Fruit fly (Drosophila melanogaster) whole organism, embryonic: ENCODE results near the gene CG13653.

Source experiments
- CG10979 ChIP-seq: fragments of 200-800 bp; sonication (Bioruptor generic); optimal IDR thresholded peaks from 2 replicates; lab custom pipeline; 2018; ENCODE audit warnings: missing biosample characterization, mild to moderate bottlenecking, missing genetic modification characterization, moderate library complexity
- CG15479 ChIP-seq: fragments of 200-800 bp; sonication (Bioruptor generic); optimal IDR thresholded peaks from 3 replicates; lab custom pipeline; 2019; ENCODE audit warnings: missing biosample characterization, mild to moderate bottlenecking, missing genetic modification characterization, moderate library complexity
- CG15601 ChIP-seq: fragments of 200-800 bp; sonication (Bioruptor generic); optimal IDR thresholded peaks from 3 replicates; lab custom pipeline; 2019; ENCODE audit warnings: missing biosample characterization, mild to moderate bottlenecking, missing genetic modification characterization, moderate library complexity
- CG1602 ChIP-seq: fragments of 200-800 bp; sonication (Bioruptor generic); optimal IDR thresholded peaks from 3 replicates; lab custom pipeline; 2016; ENCODE audit warnings: missing biosample characterization, missing genetic modification characterization
- CG1603 ChIP-seq: fragments of 200-800 bp; sonication (Bioruptor generic); optimal IDR thresholded peaks from 2 replicates; lab custom pipeline; 2019; ENCODE audit warnings: missing biosample characterization, mild to moderate bottlenecking, missing genetic modification characterization, moderate library complexity
- CG17186 ChIP-seq: fragments of 200-800 bp; sonication (Bioruptor generic); optimal IDR thresholded peaks from 3 replicates; lab custom pipeline; 2017; ENCODE audit warnings: missing biosample characterization, missing genetic modification reagents, missing genetic modification characterization
- CG17802 ChIP-seq: fragments of 200-800 bp; sonication (Bioruptor generic); optimal IDR thresholded peaks from 2 replicates; lab custom pipeline; 2018; ENCODE audit warnings: missing biosample characterization, mild to moderate bottlenecking, missing genetic modification characterization, moderate library complexity
- CG30020 ChIP-seq: fragments of 200-800 bp; optimal IDR thresholded peaks from 2 replicates; lab custom pipeline; 2019; ENCODE audit warnings: missing biosample characterization, mild to moderate bottlenecking, missing genetic modification characterization, moderate library complexity
- CG3065 ChIP-seq: fragments of 200-800 bp; sonication (Bioruptor generic); optimal IDR thresholded peaks from 2 replicates; lab custom pipeline; 2016; ENCODE audit warnings: missing biosample characterization, missing genetic modification characterization
- CG34224 ChIP-seq: fragments of 200-800 bp; sonication (Bioruptor generic); IDR thresholded peaks from 3 replicates; pipeline ENCODE4 v1.3.6; 2022; ENCODE audit warnings: missing biosample characterization, missing genetic modification characterization; ENCODE audit not compliant: partially characterized antibody
- CG34422 ChIP-seq: fragments of 200-800 bp; sonication (Bioruptor generic); IDR thresholded peaks from 3 replicates; pipeline ENCODE4 v1.3.6; 2022; ENCODE audit warnings: missing biosample characterization, missing genetic modification characterization
- CG4617 ChIP-seq: fragments of 200-800 bp; sonication (Bioruptor generic); optimal IDR thresholded peaks from 3 replicates; lab custom pipeline; 2016; ENCODE audit warnings: missing biosample characterization, missing genetic modification characterization, borderline replicate concordance
- CG5953 ChIP-seq: fragments of 200-800 bp; sonication (Bioruptor generic); IDR thresholded peaks from 2 replicates; pipeline ENCODE4 v1.3.6; 2022; ENCODE audit warnings: missing biosample characterization, missing genetic modification characterization
- CG6254 ChIP-seq: fragments of 200-800 bp; sonication (Bioruptor generic); optimal IDR thresholded peaks from 3 replicates; lab custom pipeline; 2017; ENCODE audit warnings: mild to moderate bottlenecking, missing biosample characterization, missing genetic modification reagents, missing genetic modification characterization
- CG7963 ChIP-seq: fragments of 200-800 bp; sonication (Bioruptor generic); IDR thresholded peaks from 3 replicates; pipeline ENCODE4 v1.3.6; 2022; ENCODE audit warnings: missing biosample characterization, missing genetic modification characterization; ENCODE audit not compliant: partially characterized antibody
- CG9215 ChIP-seq: fragments of 200-800 bp; sonication (Bioruptor generic); IDR thresholded peaks from 2 replicates; pipeline ENCODE4 v1.3.6; 2022; ENCODE audit warnings: missing biosample characterization, missing genetic modification characterization
- CTCF ChIP-seq: fragments of 200-800 bp; sonication (Bioruptor generic); optimal IDR thresholded peaks from 2 replicates; lab custom pipeline; 2017; ENCODE audit warnings: missing biosample characterization, mild to moderate bottlenecking, missing genetic modification characterization, moderate library complexity
- Dfd ChIP-seq, 2 experiments: fragments of >200 bp; optimal IDR thresholded peaks; 2 replicates each; lab custom pipeline; 2017; ENCODE audit warnings: missing biosample characterization in 2 of 2, missing genetic modification characterization in 2 of 2
- Dip2 ChIP-seq: fragments of 200-800 bp; sonication (Bioruptor generic); IDR thresholded peaks from 2 replicates; pipeline ENCODE4 v1.3.6; 2022; ENCODE audit warnings: missing biosample characterization, missing genetic modification characterization
- E2f2 ChIP-seq: fragments of 200-800 bp; sonication (Bioruptor generic); IDR thresholded peaks from 2 replicates; pipeline ENCODE4 v1.3.6; 2022; ENCODE audit warnings: missing biosample characterization, missing genetic modification characterization
- Ets65A ChIP-seq: fragments of 200-800 bp; sonication (Bioruptor generic); peaks from one replicate; lab custom pipeline; 2016; ENCODE audit warnings: missing biosample characterization, missing genetic modification characterization
- Gug ChIP-seq: fragments of 200-800 bp; sonication (Bioruptor generic); IDR thresholded peaks from 4 replicates; pipeline ENCODE4 v1.3.6; 2022; ENCODE audit warnings: missing biosample characterization, missing genetic modification characterization
- Hr78 ChIP-seq, 2 experiments: fragments of 200-800 bp in 1 of 2; fragments of >200 bp in 1 of 2; sonication (Bioruptor generic) in 1 of 2; optimal IDR thresholded peaks; 2 replicates each; lab custom pipeline; 2017 to 2019; ENCODE audit warnings: missing biosample characterization in 2 of 2, missing genetic modification characterization in 2 of 2, mild to moderate bottlenecking in 1 of 2, moderate library complexity in 1 of 2
- Hsf ChIP-seq: fragments of 200-800 bp; sonication (Bioruptor generic); optimal IDR thresholded peaks from 3 replicates; lab custom pipeline; 2016; ENCODE audit warnings: missing biosample characterization, missing genetic modification characterization
- MBD-R2 ChIP-seq: fragments of 200-800 bp; sonication (Bioruptor generic); IDR thresholded peaks from 2 replicates; pipeline ENCODE4 v1.3.6; 2022; ENCODE audit warnings: missing biosample characterization, missing genetic modification characterization
- Med ChIP-seq: fragments of 200-800 bp; sonication (Bioruptor generic); peaks from one replicate; lab custom pipeline; 2016; ENCODE audit warnings: missing biosample characterization, missing genetic modification characterization, mild to moderate bottlenecking, inconsistent platforms, moderate library complexity
- Sin3A ChIP-seq: fragments of >200 bp; optimal IDR thresholded peaks from 2 replicates; lab custom pipeline; 2018
- amos ChIP-seq: fragments of 200-800 bp; sonication (Bioruptor generic); IDR thresholded peaks from 2 replicates; pipeline ENCODE4 v1.3.6; 2022; ENCODE audit warnings: missing biosample characterization, missing genetic modification characterization; ENCODE audit not compliant: partially characterized antibody
- az2 ChIP-seq: fragments of 200-800 bp; sonication (Bioruptor generic); optimal IDR thresholded peaks from 3 replicates; lab custom pipeline; 2016; ENCODE audit warnings: missing biosample characterization, missing genetic modification characterization
- bbx ChIP-seq: fragments of 200-800 bp; sonication (Bioruptor generic); IDR thresholded peaks from 2 replicates; pipeline ENCODE4 v1.3.6; 2022; ENCODE audit warnings: missing biosample characterization, missing genetic modification characterization; ENCODE audit not compliant: partially characterized antibody
- exex ChIP-seq: fragments of 200-800 bp; sonication (Bioruptor generic); optimal IDR thresholded peaks from 4 replicates; lab custom pipeline; 2018; ENCODE audit warnings: missing biosample characterization, mild to moderate bottlenecking, missing genetic modification characterization, moderate library complexity
- her ChIP-seq: fragments of 200-800 bp; sonication (Bioruptor generic); optimal IDR thresholded peaks from 2 replicates; lab custom pipeline; 2016; ENCODE audit warnings: missing biosample characterization, missing genetic modification characterization
- hkb ChIP-seq, 2 experiments: fragments of 200-800 bp in 1 of 2; fragments of >200 bp in 1 of 2; sonication (Bioruptor generic) in 1 of 2; IDR thresholded peaks in 1 of 2; optimal IDR thresholded peaks in 1 of 2; 2 replicates each; pipeline versions ENCODE4 v1.3.6 to Lab custom; 2017 to 2022; ENCODE audit warnings: missing biosample characterization in 1 of 2, missing genetic modification characterization in 1 of 2
- ind ChIP-seq: fragments of 200-800 bp; sonication (Bioruptor generic); optimal IDR thresholded peaks from 3 replicates; lab custom pipeline; 2016; ENCODE audit warnings: missing biosample characterization, missing genetic modification characterization
- inv ChIP-seq: fragments of 200-800 bp; sonication (Bioruptor generic); IDR thresholded peaks from 2 replicates; pipeline ENCODE4 v1.3.6; 2022; ENCODE audit warnings: missing biosample characterization, missing genetic modification characterization; ENCODE audit not compliant: partially characterized antibody
- lola ChIP-seq, 3 experiments: fragments of >200 bp in 2 of 3; fragments of 200-800 bp in 1 of 3; sonication (Bioruptor generic) in 1 of 3; optimal IDR thresholded peaks; 2 replicates each; lab custom pipeline; 2017 to 2019; ENCODE audit warnings: missing biosample characterization in 3 of 3, missing genetic modification characterization in 3 of 3, mild to moderate bottlenecking in 1 of 3, moderate library complexity in 1 of 3
- nerfin-1 ChIP-seq: fragments of 200-800 bp; sonication (Bioruptor generic); optimal IDR thresholded peaks from 3 replicates; lab custom pipeline; 2019; ENCODE audit warnings: missing biosample characterization, mild to moderate bottlenecking, missing genetic modification characterization, moderate library complexity
- nerfin-2 ChIP-seq: fragments of 200-800 bp; sonication (Bioruptor generic); IDR thresholded peaks from 2 replicates; pipeline ENCODE4 v1.3.6; 2022; ENCODE audit warnings: missing biosample characterization, missing genetic modification characterization; ENCODE audit not compliant: partially characterized antibody
- row ChIP-seq: fragments of 200-800 bp; sonication (Bioruptor generic); IDR thresholded peaks from 3 replicates; pipeline ENCODE4 v1.3.6; 2022; ENCODE audit warnings: missing biosample characterization, missing genetic modification characterization
- scrt ChIP-seq: fragments of 200-800 bp; sonication (Bioruptor generic); optimal IDR thresholded peaks from 2 replicates; lab custom pipeline; 2018; ENCODE audit warnings: missing biosample characterization, mild to moderate bottlenecking, missing genetic modification characterization, moderate library complexity
- stwl ChIP-seq: fragments of 200-800 bp; sonication (Bioruptor generic); optimal IDR thresholded peaks from 3 replicates; lab custom pipeline; 2018; ENCODE audit warnings: missing biosample characterization, mild to moderate bottlenecking, missing genetic modification characterization, moderate library complexity
- tna ChIP-seq: fragments of 200-800 bp; sonication (Bioruptor generic); IDR thresholded peaks from 2 replicates; pipeline ENCODE4 v1.3.6; 2022; ENCODE audit warnings: missing biosample characterization, missing genetic modification characterization; ENCODE audit not compliant: partially characterized antibody
- unc-4 ChIP-seq: fragments of 200-800 bp; sonication (Bioruptor generic); IDR thresholded peaks from 2 replicates; pipeline ENCODE4 v1.3.6; 2022; ENCODE audit warnings: missing biosample characterization, missing genetic modification characterization; ENCODE audit not compliant: partially characterized antibody
- vvl ChIP-seq: fragments of 200-800 bp; sonication (Bioruptor generic); IDR thresholded peaks from 2 replicates; pipeline ENCODE4 v1.3.6; 2022; ENCODE audit warnings: missing biosample characterization, missing genetic modification characterization
- zen2 ChIP-seq: fragments of 200-800 bp; sonication (Bioruptor generic); IDR thresholded peaks from 3 replicates; pipeline ENCODE4 v1.3.6; 2022; ENCODE audit warnings: missing biosample characterization, missing genetic modification characterization; ENCODE audit not compliant: partially characterized antibody

CG13653 gene

DNA sequence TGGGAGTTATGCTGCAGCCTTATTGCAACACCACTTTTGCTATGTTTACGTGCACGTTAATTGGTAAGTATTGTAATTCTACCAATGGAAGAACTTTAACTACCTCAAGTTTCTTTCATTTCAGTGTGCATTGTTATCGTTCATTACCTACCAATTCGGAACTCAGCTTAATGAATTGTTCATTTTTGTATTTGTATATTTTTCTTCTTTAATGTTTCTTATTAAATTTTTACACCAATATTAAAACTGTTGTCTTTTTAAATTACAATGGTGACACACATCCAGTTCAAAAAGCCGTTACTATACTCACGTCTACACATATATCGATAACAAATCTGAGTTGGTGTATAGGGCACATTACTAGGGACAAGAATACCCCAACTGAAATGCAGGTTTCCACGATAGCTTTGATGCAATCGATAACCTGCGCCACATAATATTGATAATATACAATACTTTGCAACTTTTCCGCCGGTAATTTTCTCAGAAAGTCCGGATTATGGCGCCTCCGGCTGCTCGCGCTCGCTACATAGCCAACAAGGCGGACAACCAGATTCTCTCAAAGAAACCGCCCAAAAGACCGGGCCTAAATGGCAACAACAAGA lies 26.0 kb downstream of the CG13653 start, which contains the start of gene Alg9 (continued):
- TF ChIP-seq tna (GFP tag; lab: Robert Waterston, UW): peak; percentile 95
- peak; percentile 83 for TF ChIP-seq inv (GFP tag; lab: Robert Waterston, UW)
- peak; percentile 76; the same call in 1 of the 3 replicates for TF ChIP-seq CG34422
- TF ChIP-seq Gug: peak; percentile 2; the same call in 1 of the 4 replicates
- peak; percentile 56 for TF ChIP-seq Sin3A (lab: Kevin White, UChicago)
- peak; percentile 81 for TF ChIP-seq CG1603 (tag; lab: Kevin White, UChicago)
- TF ChIP-seq unc-4 (GFP tag; lab: Robert Waterston, UW): peak; percentile 89
- no peak for TF ChIP-seq ind (GFP tag; lab: Kevin White, UChicago)
- peak; percentile 89 for TF ChIP-seq amos (GFP tag; lab: Robert Waterston, UW)
- no peak for TF ChIP-seq az2 (GFP tag; lab: Kevin White, UChicago)
- TF ChIP-seq CG17802: peak; percentile 81
- TF ChIP-seq stwl (tag; lab: Kevin White, UChicago): peak; percentile 93
- peak; percentile 91 for TF ChIP-seq CG7963 (GFP tag; lab: Robert Waterston, UW)
- peak; percentile 62 for TF ChIP-seq row (GFP tag; lab: Robert Waterston, UW)
- peak; percentile 94 for TF ChIP-seq CG34224 (GFP tag; lab: Robert Waterston, UW)
- peak in 1 of 3 experiments; percentile 71 for TF ChIP-seq lola (GFP tag; optimal IDR thresholded peaks at IDR 0.05; lab: Kevin White, UChicago)
- no peak for TF ChIP-seq scrt
- TF ChIP-seq Dfd (GFP tag; optimal IDR thresholded peaks at IDR 0.05; lab: Kevin White, UChicago): peak in 1 of 2 experiments; percentile 30
- TF ChIP-seq bbx (GFP tag; lab: Robert Waterston, UW): peak; percentile 92
- TF ChIP-seq CG17186: peak; percentile 2
- TF ChIP-seq vvl (GFP tag; lab: Robert Waterston, UW): 0 out of 2 replicates have a peak, but pooled peaks have one; percentile 37
- peak; percentile 94 for TF ChIP-seq zen2 (GFP tag; lab: Robert Waterston, UW)
- TF ChIP-seq MBD-R2: peak; percentile 72; the same call in 1 of the 2 replicates
- TF ChIP-seq CG4617 (GFP tag; lab: Kevin White, UChicago): peak; percentile 41
- TF ChIP-seq Med (GFP tag; lab: Kevin White, UChicago): peak; percentile 88
- peak; percentile 76 for TF ChIP-seq CG30020 (tag; lab: Kevin White, UChicago)

DNA sequence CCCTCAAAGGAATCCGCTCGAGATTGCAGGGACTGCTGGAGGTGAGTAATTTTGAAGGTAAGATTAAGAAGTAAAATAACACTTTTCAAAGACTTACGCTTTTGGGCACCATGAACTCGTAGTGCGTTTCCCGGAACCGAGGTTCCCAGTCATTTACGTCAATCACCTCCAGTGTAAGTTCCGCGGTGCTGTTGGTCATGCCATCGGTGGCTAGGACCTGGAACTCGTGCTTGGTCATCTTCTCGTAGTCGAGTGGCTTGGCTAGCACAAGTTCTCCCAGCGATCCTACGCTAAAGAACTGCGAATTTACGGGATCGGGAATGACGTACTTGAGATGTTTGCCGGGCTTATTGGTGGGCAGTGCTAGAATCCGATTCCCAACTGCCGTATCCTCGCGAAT lies 30.2 kb downstream of the CG13653 start:
- TF ChIP-seq Ets65A (GFP tag; lab: Kevin White, UChicago) (peak; percentile 91), bbx (GFP tag; lab: Robert Waterston, UW) (no peak), Hr78 (GFP tag; optimal IDR thresholded peaks at IDR 0.05; lab: Kevin White, UChicago) (no peak)

DNA sequence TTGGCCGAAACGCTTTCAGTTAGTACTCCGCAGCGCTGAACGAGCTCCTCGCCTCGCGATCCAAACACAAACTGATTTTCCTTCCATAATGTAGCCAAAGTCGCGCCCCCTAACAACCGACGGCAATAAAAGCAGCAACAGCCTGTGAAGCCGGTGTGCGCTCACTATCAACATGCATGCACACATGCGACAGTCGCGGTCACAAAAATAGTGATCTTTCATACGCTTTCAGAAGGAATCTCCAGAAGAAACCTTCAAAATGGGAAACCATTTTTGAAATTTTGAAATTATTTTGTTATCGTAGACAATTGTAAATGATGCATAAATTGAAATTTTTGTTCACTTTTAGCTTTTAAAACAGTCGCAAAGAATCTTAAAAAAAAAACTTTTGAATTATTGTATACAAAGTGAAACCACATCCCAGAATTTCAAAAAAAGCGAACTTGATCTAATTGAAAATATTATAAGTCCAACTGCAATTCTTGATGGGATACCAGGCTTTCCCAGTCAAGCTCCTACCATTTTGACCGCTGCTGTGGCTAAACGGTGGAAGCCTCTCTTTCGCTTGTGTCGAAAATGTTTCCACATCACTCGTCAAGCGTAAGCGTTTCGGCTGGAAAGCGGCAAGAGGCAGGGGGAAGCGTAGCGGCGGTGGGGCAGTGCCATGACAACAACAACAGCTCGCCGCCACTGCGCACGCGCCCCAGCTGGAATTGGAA lies 37.1 kb downstream of the CG13653 start, which contains the start of gene Cad96Cb:
Cad96Cb (minus strand) TSS at position 51 of the 719 bp plus-strand sequence.
- TF ChIP-seq her: peak; percentile 37
- TF ChIP-seq CG3065 (GFP tag; lab: Kevin White, UChicago): peak; percentile 65
- TF ChIP-seq Dip2 (GFP tag; lab: Robert Waterston, UW): no peak
- TF ChIP-seq E2f2 (GFP tag; lab: Robert Waterston, UW): peak; percentile 50
- TF ChIP-seq exex (tag; lab: Kevin White, UChicago): no peak
- TF ChIP-seq CG1602: peak; percentile 73
- peak; percentile 40; the same call in 1 of the 2 replicates for TF ChIP-seq CG9215 (GFP tag; lab: Robert Waterston, UW)
- peak; percentile 19 for TF ChIP-seq CTCF (GFP tag; lab: Kevin White, UChicago)
- TF ChIP-seq nerfin-2: no peak
- TF ChIP-seq CG10979 (tag; lab: Kevin White, UChicago): peak; percentile 94
- TF ChIP-seq nerfin-1 (tag; lab: Kevin White, UChicago): peak; percentile 88
- peak; percentile 90 for TF ChIP-seq CG6254
- no peak for TF ChIP-seq CG5953 (GFP tag; lab: Robert Waterston, UW)
- no peak for TF ChIP-seq hkb (optimal IDR thresholded peaks at IDR 0.05; lab: Kevin White, UChicago)
- TF ChIP-seq hkb (GFP tag; IDR thresholded peaks at IDR 0.05; lab: Robert Waterston, UW): peak; percentile 79
- peak; percentile 88 for TF ChIP-seq CG15601
- TF ChIP-seq CG15479 (GFP tag; lab: Kevin White, UChicago): no peak
- TF ChIP-seq Hsf (GFP tag; lab: Kevin White, UChicago): peak; percentile 81
- TF ChIP-seq Med (GFP tag; lab: Kevin White, UChicago): peak; percentile 93
